Fruit fly (Drosophila melanogaster): ENCODE measurements around the gene CG3213.

CG3213 gene

dm6 chr2L:3475948-3476347 is 43.5 kb downstream of the CG3213 start (continued):
- TF ChIP-seq ara (GFP tag; IDR thresholded peaks at IDR 0.05) (no peak), Dll (GFP tag; IDR thresholded peaks at IDR 0.05; ENCODE audit: partially characterized antibody) (no peak), CG5180 (GFP tag; optimal IDR thresholded peaks at IDR 0.05) (peak; percentile 47), crc (GFP tag; optimal IDR thresholded peaks at IDR 0.05) (no peak), CG12104 (GFP tag; optimal IDR thresholded peaks at IDR 0.05) (peak; percentile 62), Drgx (GFP tag; IDR thresholded peaks at IDR 0.05) (no peak), bab2 (GFP tag; optimal IDR thresholded peaks at IDR 0.05) (peak; percentile 50), H15 (GFP tag; IDR thresholded peaks at IDR 0.05) (0 out of 3 replicates have a peak, but pooled peaks have one; percentile 44), klu (GFP tag; IDR thresholded peaks at IDR 0.05) (peak; percentile 37; the same call in 1 of the 2 replicates), fru (optimal IDR thresholded peaks at IDR 0.05) (no peak), Chrac-16 (GFP tag; optimal IDR thresholded peaks at IDR 0.05) (peak; percentile 40), lab (GFP tag; optimal IDR thresholded peaks at IDR 0.05) (peak; percentile 70), twi (tag; optimal IDR thresholded peaks at IDR 0.05) (no peak), oc (tag; optimal IDR thresholded peaks at IDR 0.05) (no peak), unc-4 (GFP tag; IDR thresholded peaks at IDR 0.05; ENCODE audit: partially characterized antibody) (no peak), CG17568 (GFP tag; optimal IDR thresholded peaks at IDR 0.05) (peak; percentile 66), pzg (GFP tag; optimal IDR thresholded peaks at IDR 0.05) (no peak), tx (GFP tag; optimal IDR thresholded peaks at IDR 0.05) (no peak), tup (GFP tag; optimal IDR thresholded peaks at IDR 0.05) (no peak), yki (optimal IDR thresholded peaks at IDR 0.05) (no peak), crol (GFP tag; IDR thresholded peaks at IDR 0.05) (no peak), aop (GFP tag; IDR thresholded peaks at IDR 0.05) (no peak), CG15601 (tag; optimal IDR thresholded peaks at IDR 0.05) (no peak), cas (GFP tag; IDR thresholded peaks at IDR 0.05) (no peak), CG8290 (GFP tag; optimal IDR thresholded peaks at IDR 0.05) (no peak), CG8290 (tag; optimal IDR thresholded peaks at IDR 0.05) (peak in 1 of 2 experiments; percentile 35), toy (GFP tag; IDR thresholded peaks at IDR 0.05) (no peak), B-H1 (GFP tag; IDR thresholded peaks at IDR 0.05) (peak; percentile 34; the same call in 2 of the 3 replicates), emc (GFP tag; optimal IDR thresholded peaks at IDR 0.05) (no peak), CG6765 (GFP tag; optimal IDR thresholded peaks at IDR 0.05) (peak; percentile 65), pnt (GFP tag; optimal IDR thresholded peaks at IDR 0.05) (no peak), NfI (GFP tag; optimal IDR thresholded peaks at IDR 0.05) (peak; percentile 74), CG10979 (tag; optimal IDR thresholded peaks at IDR 0.05) (peak; percentile 58), Abd-B (GFP tag; optimal IDR thresholded peaks at IDR 0.05) (peak; percentile 57), CG10431 (GFP tag; optimal IDR thresholded peaks at IDR 0.05) (no peak), CG3281 (GFP tag; optimal IDR thresholded peaks at IDR 0.05) (peak; percentile 65), CG15479 (GFP tag; optimal IDR thresholded peaks at IDR 0.05) (no peak), CG4617 (GFP tag; optimal IDR thresholded peaks at IDR 0.05; ENCODE audit: borderline replicate concordance) (peak; percentile 10), CG2889 (GFP tag; IDR thresholded peaks at IDR 0.05) (0 out of 3 replicates have a peak, but pooled peaks have one; percentile 27), HHEX (GFP tag; optimal IDR thresholded peaks at IDR 0.05) (peak; percentile 76), CG15073 (GFP tag; optimal IDR thresholded peaks at IDR 0.05) (no peak), Elba2 (GFP tag; optimal IDR thresholded peaks at IDR 0.05) (no peak), slbo (GFP tag; IDR thresholded peaks at IDR 0.05) (peak; percentile 71), tll (GFP tag; optimal IDR thresholded peaks at IDR 0.05) (no peak), schlank (tag; optimal IDR thresholded peaks at IDR 0.05) (peak; percentile 38), lbe (GFP tag; optimal IDR thresholded peaks at IDR 0.05) (no peak), CG8089 (GFP tag; optimal IDR thresholded peaks at IDR 0.05) (no peak), Vsx1 (GFP tag; optimal IDR thresholded peaks at IDR 0.05) (peak; percentile 10), CG11398 (GFP tag; optimal IDR thresholded peaks at IDR 0.05) (no peak), GATAe (GFP tag; conservative IDR thresholded peaks at IDR 0.05) (no peak), nerfin-1 (tag; optimal IDR thresholded peaks at IDR 0.05) (no peak), jumu (GFP tag; optimal IDR thresholded peaks at IDR 0.05) (peak; percentile 5)

Data from whole organism, embryonic.